Worm (Caenorhabditis elegans): ENCODE results near the gene zip-10.

Gene zip-10

DNA sequence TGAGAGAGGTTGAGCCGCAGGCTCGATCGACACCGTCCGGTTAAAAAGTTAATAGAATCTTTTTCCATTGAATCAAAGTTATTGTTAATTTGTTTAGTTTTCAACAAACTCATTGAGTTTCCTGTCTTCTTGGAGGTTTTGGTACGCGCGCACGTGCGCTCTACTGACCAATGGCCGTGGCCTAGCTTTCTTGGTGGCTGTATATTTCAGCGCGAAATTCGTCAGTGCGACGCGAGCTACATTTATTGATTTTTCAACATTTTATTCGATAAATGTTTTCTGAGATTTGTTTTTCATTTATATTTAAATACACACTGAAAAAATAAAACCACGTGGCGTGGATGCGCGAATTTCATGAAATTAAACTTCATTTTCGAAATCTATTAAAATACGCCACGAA lies 6.4 kb downstream of the zip-10 start, which contains the start of gene bir-1:
Gene bir-1 (plus strand): TSS at position 312 of the 400 bp plus-strand sequence.
- TF ChIP-seq ztf-11 (tag; optimal IDR thresholded peaks at IDR 0.05) (no peak), elt-1 (tag; optimal IDR thresholded peaks at IDR 0.05) (no peak), nhr-23 (tag; optimal IDR thresholded peaks at IDR 0.05) (no peak), egl-27 (tag; optimal IDR thresholded peaks at IDR 0.05) (no peak), lin-13 (GFP tag; optimal IDR thresholded peaks at IDR 0.05) (peak; percentile 70), nhr-6 (tag; optimal IDR thresholded peaks at IDR 0.05) (no peak), skn-1 (tag; optimal IDR thresholded peaks at IDR 0.05) (no peak), nhr-25 (tag; optimal IDR thresholded peaks at IDR 0.05) (peak; percentile 58), sma-9 (GFP tag; optimal IDR thresholded peaks at IDR 0.05) (peak; percentile 69), sma-9 (tag; optimal IDR thresholded peaks at IDR 0.05) (no peak), F13H6.1 (tag; optimal IDR thresholded peaks at IDR 0.05) (peak; percentile 46), lin-11 (tag; optimal IDR thresholded peaks at IDR 0.05) (no peak), gmeb-1 (tag; optimal IDR thresholded peaks at IDR 0.05) (peak; percentile 59), C34F6.9 (tag; optimal IDR thresholded peaks at IDR 0.05) (peak; percentile 91), nhr-237 (tag; optimal IDR thresholded peaks at IDR 0.05) (no peak), R02D3.7 (tag; optimal IDR thresholded peaks at IDR 0.05) (no peak), unc-62 (GFP tag; optimal IDR thresholded peaks at IDR 0.05) (no peak), fos-1 (tag; optimal IDR thresholded peaks at IDR 0.05) (peak; percentile 55), lin-39 (tag; optimal IDR thresholded peaks at IDR 0.05) (no peak), ceh-16 (tag; optimal IDR thresholded peaks at IDR 0.05) (no peak), aly-2 (tag; optimal IDR thresholded peaks at IDR 0.05) (no peak), peb-1 (tag; optimal IDR thresholded peaks at IDR 0.05) (no peak), sem-4 (tag; optimal IDR thresholded peaks at IDR 0.05) (no peak), mdl-1 (tag; optimal IDR thresholded peaks at IDR 0.05) (peak; percentile 44 to 75), zag-1 (tag; optimal IDR thresholded peaks at IDR 0.05) (no peak), sma-3 (GFP tag; optimal IDR thresholded peaks at IDR 0.05) (peak; percentile 46), blmp-1 (tag; optimal IDR thresholded peaks at IDR 0.05; ENCODE audit: insufficient read depth) (no peak), ZK546.5 (tag; optimal IDR thresholded peaks at IDR 0.05) (no peak), nhr-129 (tag; optimal IDR thresholded peaks at IDR 0.05) (peak; percentile 58), lsy-2 (tag; optimal IDR thresholded peaks at IDR 0.05) (peak in 1 of 2 experiments; percentile 77), crh-2 (tag; optimal IDR thresholded peaks at IDR 0.05) (peak; percentile 68), unc-55 (GFP tag; optimal IDR thresholded peaks at IDR 0.05) (peak; percentile 90), ceh-82 (tag; optimal IDR thresholded peaks at IDR 0.05) (no peak), dmd-4 (tag; optimal IDR thresholded peaks at IDR 0.05) (no peak)

DNA sequence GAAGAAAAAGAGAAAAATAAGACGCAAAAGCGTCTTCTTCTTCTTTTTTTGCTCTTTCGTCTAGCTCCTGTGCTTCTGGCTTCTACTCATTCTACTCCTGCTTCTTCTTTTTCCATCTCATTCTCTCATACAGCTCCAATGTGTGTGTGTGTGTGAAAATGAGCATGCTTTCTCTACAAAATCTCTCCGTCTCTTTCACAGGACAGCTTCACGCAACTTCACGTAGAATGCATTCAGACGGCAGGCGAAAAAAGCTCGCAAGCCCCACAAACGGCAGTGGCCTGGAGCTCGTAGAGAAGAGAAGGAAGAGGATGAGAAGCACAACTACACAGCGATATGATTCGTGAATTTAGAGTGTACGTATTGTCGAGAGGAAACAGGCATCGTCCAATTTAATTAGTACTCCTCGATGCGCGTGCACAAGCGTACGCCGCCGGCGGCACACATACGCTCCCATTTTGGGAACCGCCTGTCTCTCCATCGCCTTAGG lies 9.2 kb downstream of the zip-10 start:
- TF ChIP-seq mbf-1 (tag; optimal IDR thresholded peaks at IDR 0.05) (no peak), ztf-1 (GFP tag; conservative IDR thresholded peaks at IDR 0.05) (no peak), R02D3.7 (tag; optimal IDR thresholded peaks at IDR 0.05) (no peak), F13H6.1 (tag; optimal IDR thresholded peaks at IDR 0.05) (peak; percentile 62), alr-1 (tag; optimal IDR thresholded peaks at IDR 0.05) (no peak), nhr-6 (tag; optimal IDR thresholded peaks at IDR 0.05) (peak; percentile 68), nhr-23 (tag; optimal IDR thresholded peaks at IDR 0.05) (no peak), nhr-11 (tag; optimal IDR thresholded peaks at IDR 0.05) (no peak), gmeb-1 (tag; optimal IDR thresholded peaks at IDR 0.05) (no peak), nhr-237 (tag; optimal IDR thresholded peaks at IDR 0.05) (no peak), unc-55 (GFP tag; optimal IDR thresholded peaks at IDR 0.05) (peak; percentile 93), ztf-11 (tag; optimal IDR thresholded peaks at IDR 0.05) (no peak), dmd-4 (tag; optimal IDR thresholded peaks at IDR 0.05) (no peak), ceh-82 (tag; optimal IDR thresholded peaks at IDR 0.05) (no peak), ama-1 (optimal IDR thresholded peaks at IDR 0.05) (no peak), elt-1 (tag; optimal IDR thresholded peaks at IDR 0.05) (no peak), skn-1 (tag; optimal IDR thresholded peaks at IDR 0.05) (no peak), crh-2 (tag; optimal IDR thresholded peaks at IDR 0.05) (no peak), snpc-4 (tag; optimal IDR thresholded peaks at IDR 0.05) (no peak), elt-3 (tag; optimal IDR thresholded peaks at IDR 0.05) (no peak), sma-3 (GFP tag; optimal IDR thresholded peaks at IDR 0.05) (no peak), lin-39 (tag; optimal IDR thresholded peaks at IDR 0.05) (no peak), aly-2 (tag; optimal IDR thresholded peaks at IDR 0.05) (no peak), mab-5 (tag; optimal IDR thresholded peaks at IDR 0.05) (no peak), sem-4 (tag; optimal IDR thresholded peaks at IDR 0.05) (peak; percentile 62), lin-13 (GFP tag; optimal IDR thresholded peaks at IDR 0.05) (no peak), lin-11 (tag; optimal IDR thresholded peaks at IDR 0.05) (peak; percentile 58), fos-1 (tag; optimal IDR thresholded peaks at IDR 0.05) (no peak), blmp-1 (tag; optimal IDR thresholded peaks at IDR 0.05; ENCODE audit: insufficient read depth) (no peak), nhr-25 (tag; optimal IDR thresholded peaks at IDR 0.05) (no peak), ztf-4 (tag; optimal IDR thresholded peaks at IDR 0.05) (peak; percentile 4), nhr-12 (tag; optimal IDR thresholded peaks at IDR 0.05) (no peak), C34F6.9 (tag; optimal IDR thresholded peaks at IDR 0.05) (peak; percentile 87), sma-9 (GFP tag; optimal IDR thresholded peaks at IDR 0.05) (peak; percentile 42), sma-9 (tag; optimal IDR thresholded peaks at IDR 0.05) (no peak), ZK546.5 (tag; optimal IDR thresholded peaks at IDR 0.05) (no peak), ceh-16 (tag; optimal IDR thresholded peaks at IDR 0.05) (no peak), nhr-77 (tag; optimal IDR thresholded peaks at IDR 0.05) (no peak), lsy-2 (tag; optimal IDR thresholded peaks at IDR 0.05) (peak in 1 of 2 experiments; percentile 71), mdl-1 (tag; optimal IDR thresholded peaks at IDR 0.05) (peak in 1 of 2 experiments; percentile 73), nhr-21 (tag; optimal IDR thresholded peaks at IDR 0.05) (peak; percentile 3), nhr-10 (tag; optimal IDR thresholded peaks at IDR 0.05) (no peak), zag-1 (tag; optimal IDR thresholded peaks at IDR 0.05) (peak; percentile 64), egl-27 (tag; optimal IDR thresholded peaks at IDR 0.05) (no peak), unc-39 (tag; optimal IDR thresholded peaks at IDR 0.05) (no peak)

Measured in whole organism, L2 larva.